Worm (Caenorhabditis elegans): ENCODE measurements around the gene F18A1.1.

DNA sequence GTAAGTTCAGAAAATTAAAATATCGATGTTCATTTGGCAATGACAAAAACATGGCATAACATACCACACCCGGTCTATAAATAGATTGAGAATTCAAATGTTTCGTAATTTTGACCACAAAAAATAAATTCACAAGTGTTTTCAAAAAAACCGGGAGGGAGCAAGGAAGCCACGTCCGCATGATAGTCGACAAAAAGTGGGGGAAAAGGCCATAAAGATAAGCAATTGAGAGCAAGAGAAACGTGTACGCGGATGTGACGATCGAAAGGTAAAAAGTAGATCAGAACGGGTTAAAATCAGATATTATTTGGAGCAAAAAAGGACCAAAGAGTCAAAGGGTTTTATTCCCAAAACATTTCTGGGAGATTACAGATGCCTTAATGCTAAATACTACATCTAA lies 10.1 kb downstream of the F18A1.1 start:
- no peak for TF ChIP-seq W03F9.2 (tag; optimal IDR thresholded peaks at IDR 0.05)
- no peak for TF ChIP-seq him-1 (tag; optimal IDR thresholded peaks at IDR 0.05)
- no peak for TF ChIP-seq dao-5 (tag; optimal IDR thresholded peaks at IDR 0.05)
